Worm (Caenorhabditis elegans) whole organism, mixed stage, embryonic: ENCODE results near the gene dhs-23.

Source experiments
- blmp-1 ChIP-seq: fragments of 150-350 bp; optimal IDR thresholded peaks from 2 replicates; lab custom pipeline; 2014; ENCODE audit warnings: missing biosample characterization, missing genetic modification characterization
- ceh-43 ChIP-seq: fragments of 200-800 bp; sonication (Bioruptor generic); optimal IDR thresholded peaks from 2 replicates; lab custom pipeline; 2018; ENCODE audit warnings: mild to moderate bottlenecking, missing genetic modification characterization, moderate library complexity, missing compliant biosample characterization
- ces-1 ChIP-seq: fragments of 150-350 bp; optimal IDR thresholded peaks from 2 replicates; lab custom pipeline; 2014; ENCODE audit warnings: missing biosample characterization, missing genetic modification reagents, missing genetic modification characterization
- flh-1 ChIP-seq: fragments of 200-800 bp; sonication (Bioruptor generic); optimal IDR thresholded peaks from 2 replicates; lab custom pipeline; 2018; ENCODE audit warnings: mild to moderate bottlenecking, missing genetic modification characterization, moderate library complexity, missing compliant biosample characterization
- nhr-237 ChIP-seq: fragments of 150-350 bp; optimal IDR thresholded peaks from 2 replicates; lab custom pipeline; 2014; ENCODE audit warnings: missing biosample characterization, missing genetic modification characterization
- nhr-28 ChIP-seq: fragments of 150-350 bp; optimal IDR thresholded peaks from 2 replicates; lab custom pipeline; 2014; ENCODE audit warnings: missing biosample characterization, missing genetic modification characterization
- nhr-76 ChIP-seq: sonication (generic microtip); optimal IDR thresholded peaks from 2 replicates; lab custom pipeline; 2017; ENCODE audit warnings: missing biosample characterization, missing genetic modification characterization
- snpc-4 ChIP-seq: fragments of 150-350 bp; optimal IDR thresholded peaks from 2 replicates; lab custom pipeline; 2014; ENCODE audit warnings: missing biosample characterization, missing genetic modification characterization
- sptf-1 ChIP-seq: sonication (generic microtip); optimal IDR thresholded peaks from 2 replicates; lab custom pipeline; 2017; ENCODE audit warnings: mild to moderate bottlenecking, missing genetic modification characterization, moderate library complexity, missing compliant biosample characterization
- unc-39 ChIP-seq: fragments of 150-350 bp; optimal IDR thresholded peaks from 2 replicates; lab custom pipeline; 2014; ENCODE audit warnings: missing biosample characterization, missing genetic modification characterization
- unc-62 ChIP-seq: fragments of 150-350 bp; optimal IDR thresholded peaks from 2 replicates; lab custom pipeline; 2014; ENCODE audit warnings: missing biosample characterization, missing genetic modification reagents, missing genetic modification characterization
- zip-8 ChIP-seq: fragments of 150-350 bp; optimal IDR thresholded peaks from 2 replicates; lab custom pipeline; 2014; ENCODE audit warnings: missing biosample characterization, missing genetic modification characterization

ce11 chrV:15401856-15402314, 20.9 kb downstream of the dhs-23 start, which contains the start of gene fbxa-135:
- TF ChIP-seq nhr-237 (no peak), unc-39 (tag; lab: Kevin White, UChicago) (no peak), nhr-28 (no peak), unc-62 (GFP tag; lab: Kevin White, UChicago) (no peak), nhr-76 (tag; lab: Kevin White, UChicago) (no peak), ceh-43 (GFP tag; lab: Kevin White, UChicago) (no peak), zip-8 (tag; lab: Kevin White, UChicago) (no peak), ces-1 (GFP tag; lab: Kevin White, UChicago) (no peak), blmp-1 (tag; lab: Kevin White, UChicago) (no peak), sptf-1 (tag; lab: Kevin White, UChicago) (no peak), flh-1 (GFP tag; lab: Kevin White, UChicago) (no peak), snpc-4 (tag; lab: Kevin White, UChicago) (no peak)
